Fruit fly (Drosophila melanogaster) whole organism, pupa: ENCODE data around the gene CG15579.
A peak's percentile ranks its signal among the peaks of the same experiment; 100 is the strongest.

Source experiments
- CG10348 ChIP-seq: fragments of 200-800 bp; sonication (Bioruptor generic); IDR thresholded peaks from 2 replicates; pipeline ENCODE4 v1.3.6; 2022; ENCODE audit warnings: missing biosample characterization, missing genetic modification characterization
- CG12605 ChIP-seq: fragments of 200-800 bp; sonication (Bioruptor generic); IDR thresholded peaks from 2 replicates; pipeline ENCODE4 v1.3.6; 2022; ENCODE audit warnings: missing biosample characterization, missing genetic modification characterization
- CG13204 ChIP-seq: fragments of 200-800 bp; sonication (Bioruptor generic); optimal IDR thresholded peaks from 2 replicates; lab custom pipeline; 2018; ENCODE audit warnings: missing biosample characterization, mild to moderate bottlenecking, missing genetic modification characterization, moderate library complexity
- CG14655 ChIP-seq: fragments of 200-800 bp; sonication (Bioruptor generic); optimal IDR thresholded peaks from 3 replicates; lab custom pipeline; 2017; ENCODE audit warnings: mild to moderate bottlenecking, missing biosample characterization, missing genetic modification reagents, missing genetic modification characterization
- CG15710 ChIP-seq: fragments of 200-800 bp; sonication (Bioruptor generic); optimal IDR thresholded peaks from 2 replicates; lab custom pipeline; 2018; ENCODE audit warnings: missing biosample characterization, mild to moderate bottlenecking, missing genetic modification characterization, moderate library complexity
- CG17806 ChIP-seq: fragments of 200-800 bp; sonication (Bioruptor generic); optimal IDR thresholded peaks from 2 replicates; lab custom pipeline; 2018; ENCODE audit warnings: missing biosample characterization, mild to moderate bottlenecking, missing genetic modification characterization, moderate library complexity
- CG32121 ChIP-seq: fragments of 200-800 bp; sonication (Bioruptor generic); IDR thresholded peaks from 2 replicates; pipeline ENCODE4 v1.3.6; 2022; ENCODE audit warnings: missing biosample characterization, missing genetic modification characterization
- CG34367 ChIP-seq: fragments of 200-800 bp; sonication (Bioruptor generic); optimal IDR thresholded peaks from 2 replicates; lab custom pipeline; 2018; ENCODE audit warnings: missing biosample characterization, mild to moderate bottlenecking, missing genetic modification characterization
- CG8159 ChIP-seq: fragments of 200-800 bp; sonication (Bioruptor generic); optimal IDR thresholded peaks from 3 replicates; lab custom pipeline; 2018; ENCODE audit warnings: missing biosample characterization, mild to moderate bottlenecking, missing genetic modification characterization, moderate library complexity
- CG8301 ChIP-seq: fragments of 200-800 bp; sonication (Bioruptor generic); optimal IDR thresholded peaks from 2 replicates; lab custom pipeline; 2018; ENCODE audit warnings: missing biosample characterization, mild to moderate bottlenecking, missing genetic modification characterization
- CG9948 ChIP-seq: fragments of 200-800 bp; sonication (Bioruptor generic); optimal IDR thresholded peaks from 2 replicates; lab custom pipeline; 2018; ENCODE audit warnings: missing biosample characterization, mild to moderate bottlenecking, missing genetic modification characterization, moderate library complexity
- D1 ChIP-seq: fragments of 200-800 bp; sonication (Bioruptor generic); optimal IDR thresholded peaks from 2 replicates; lab custom pipeline; 2018; ENCODE audit warnings: missing biosample characterization, mild to moderate bottlenecking, missing genetic modification characterization, moderate library complexity
- EcR ChIP-seq: fragments of 200-800 bp; sonication (Bioruptor generic); optimal IDR thresholded peaks from 3 replicates; lab custom pipeline; 2019; ENCODE audit warnings: missing biosample characterization, missing genetic modification characterization, mild to moderate bottlenecking, moderate library complexity, missing genetic modification reagents
- Ets98B ChIP-seq: fragments of 200-800 bp; sonication (Bioruptor generic); IDR thresholded peaks from 2 replicates; pipeline ENCODE4 v1.3.6; 2022; ENCODE audit warnings: missing biosample characterization, missing genetic modification characterization
- Pif1A ChIP-seq: fragments of 200-800 bp; sonication (Bioruptor generic); optimal IDR thresholded peaks from 3 replicates; lab custom pipeline; 2016; ENCODE audit warnings: missing biosample characterization, missing genetic modification characterization
- Pif1B ChIP-seq: fragments of 200-800 bp; sonication (Bioruptor generic); optimal IDR thresholded peaks from 3 replicates; lab custom pipeline; 2016; ENCODE audit warnings: missing biosample characterization, missing genetic modification characterization
- Snoo ChIP-seq: fragments of 200-800 bp; sonication (Bioruptor generic); optimal IDR thresholded peaks from 3 replicates; lab custom pipeline; 2017; ENCODE audit warnings: missing biosample characterization, mild to moderate bottlenecking, missing genetic modification characterization, inconsistent platforms
- fd96Ca ChIP-seq: fragments of 200-800 bp; sonication (Bioruptor generic); IDR thresholded peaks from 3 replicates; pipeline ENCODE4 v1.3.6; 2022; ENCODE audit warnings: missing biosample characterization, missing genetic modification characterization
- gl ChIP-seq: fragments of 200-800 bp; sonication (Bioruptor generic); optimal IDR thresholded peaks from 2 replicates; lab custom pipeline; 2018; ENCODE audit warnings: missing biosample characterization, mild to moderate bottlenecking, missing genetic modification characterization
- rn ChIP-seq: fragments of 200-800 bp; sonication (Bioruptor generic); IDR thresholded peaks from 2 replicates; pipeline ENCODE4 v1.3.6; 2022; ENCODE audit warnings: missing biosample characterization, missing genetic modification characterization

The CG15579 gene

dm6 chrX:4302246-4302645 is 9.4 kb downstream of the CG15579 start, which contains the start of gene CG12692:
TSS of gene CG12692 (minus strand) at chrX:4302346.
- TF ChIP-seq CG8301 (no peak), CG9948 (no peak), CG15710 (tag; lab: Kevin White, UChicago) (no peak), CG34367 (no peak), fd96Ca (GFP tag; lab: Robert Waterston, UW) (no peak), Snoo (tag; lab: Kevin White, UChicago) (no peak), CG32121 (GFP tag; lab: Robert Waterston, UW) (no peak), CG13204 (GFP tag; lab: Kevin White, UChicago) (no peak), EcR (GFP tag; lab: Kevin White, UChicago) (no peak)

- no peak for TF ChIP-seq rn (GFP tag; lab: Robert Waterston, UW)
- TF ChIP-seq CG8159 (tag; lab: Kevin White, UChicago): no peak
- TF ChIP-seq, all 21 proteins: peak for 0
Observed at dm6 chrX:4293418-4293817, 18.2 kb downstream of the CG15579 start.

dm6 chrX:4280769-4281168 is 30.8 kb downstream of the CG15579 start:
- TF ChIP-seq CG10348 (GFP tag; lab: Robert Waterston, UW) (no peak), EcR (GFP tag; lab: Kevin White, UChicago) (no peak), CG12605 (GFP tag; lab: Robert Waterston, UW) (peak; percentile 37; the same call in 1 of the 2 replicates)

dm6 chrX:4277861-4278260 is 33.7 kb downstream of the CG15579 start, which contains the start of gene CG15578:
TSS of gene CG15578 (minus strand) at chrX:4277961.
- TF ChIP-seq CG15710 (tag; lab: Kevin White, UChicago): no peak
- TF ChIP-seq CG34367: no peak
- TF ChIP-seq Pif1A: no peak
- TF ChIP-seq CG32121 (GFP tag; lab: Robert Waterston, UW): no peak
- no peak for TF ChIP-seq CG13204 (GFP tag; lab: Kevin White, UChicago)
- TF ChIP-seq D1 (tag; lab: Kevin White, UChicago): no peak
- TF ChIP-seq CG10348 (GFP tag; lab: Robert Waterston, UW): no peak

dm6 chrX:4276900-4277299 is 34.7 kb downstream of the CG15579 start, which contains the start of gene CG15577:
TSS of gene CG15577 (minus strand) at chrX:4277000.
- TF ChIP-seq CG14655 (GFP tag; lab: Kevin White, UChicago) (no peak), CG34367 (no peak), CG15710 (tag; lab: Kevin White, UChicago) (no peak), Pif1B (no peak), EcR (GFP tag; lab: Kevin White, UChicago) (no peak), Ets98B (GFP tag; lab: Robert Waterston, UW) (no peak), fd96Ca (GFP tag; lab: Robert Waterston, UW) (no peak), CG13204 (GFP tag; lab: Kevin White, UChicago) (no peak), Snoo (tag; lab: Kevin White, UChicago) (no peak), D1 (tag; lab: Kevin White, UChicago) (no peak)

- TF ChIP-seq CG8301 (no peak), CG17806 (tag; lab: Kevin White, UChicago) (no peak), CG14655 (GFP tag; lab: Kevin White, UChicago) (no peak), CG8159 (tag; lab: Kevin White, UChicago) (no peak), CG12605 (GFP tag; lab: Robert Waterston, UW) (no peak), Snoo (tag; lab: Kevin White, UChicago) (no peak), gl (tag; lab: Kevin White, UChicago) (no peak), Pif1B (no peak), fd96Ca (GFP tag; lab: Robert Waterston, UW) (no peak), rn (GFP tag; lab: Robert Waterston, UW) (no peak)
- TF ChIP-seq, all 21 proteins: peak for 0
Observed at dm6 chrX:4273499-4273898, 38.1 kb downstream of the CG15579 start.

dm6 chrX:4268401-4268800 is 43.2 kb downstream of the CG15579 start, which contains the start of gene CG15572:
TSS of gene CG15572 (plus strand) at chrX:4268701.
- no peak for TF ChIP-seq CG13204 (GFP tag; lab: Kevin White, UChicago)
- no peak for TF ChIP-seq Ets98B (GFP tag; lab: Robert Waterston, UW)
- TF ChIP-seq CG8159 (tag; lab: Kevin White, UChicago): no peak
- no peak for TF ChIP-seq CG14655 (GFP tag; lab: Kevin White, UChicago)
- no peak for TF ChIP-seq D1 (tag; lab: Kevin White, UChicago)
- TF ChIP-seq CG10348 (GFP tag; lab: Robert Waterston, UW): no peak
- TF ChIP-seq CG34367: no peak
- no peak for TF ChIP-seq Pif1B
- TF ChIP-seq rn (GFP tag; lab: Robert Waterston, UW): no peak
- TF ChIP-seq CG32121 (GFP tag; lab: Robert Waterston, UW): no peak
- TF ChIP-seq, all 21 proteins: peak for 0

dm6 chrX:4265797-4266196 is 45.8 kb downstream of the CG15579 start, which contains the start of gene CG12691:
TSS of gene CG12691 (plus strand) at chrX:4266097.
- no peak for TF ChIP-seq D1 (tag; lab: Kevin White, UChicago)
- TF ChIP-seq Pif1B: no peak
- TF ChIP-seq CG10348 (GFP tag; lab: Robert Waterston, UW): no peak
- TF ChIP-seq CG9948: no peak
- no peak for TF ChIP-seq CG15710 (tag; lab: Kevin White, UChicago)
- TF ChIP-seq gl (tag; lab: Kevin White, UChicago): no peak
- TF ChIP-seq CG13204 (GFP tag; lab: Kevin White, UChicago): no peak
- TF ChIP-seq Snoo (tag; lab: Kevin White, UChicago): no peak
- TF ChIP-seq EcR (GFP tag; lab: Kevin White, UChicago): no peak
- no peak for TF ChIP-seq CG8301
- no peak for TF ChIP-seq fd96Ca (GFP tag; lab: Robert Waterston, UW)
- TF ChIP-seq CG17806 (tag; lab: Kevin White, UChicago): no peak
